Worm (Caenorhabditis elegans) whole organism, L2 larva: ENCODE measurements around the gene T11F8.1.
"Not testable (repeated sequence)": the region's sequence is repeated elsewhere in the genome, so short reads cannot be mapped to it uniquely, and the experiment has no call there.

Experiments used
- Y55F3AM.14 ChIP-seq: fragments of 200-800 bp; sonication (Bioruptor generic); optimal IDR thresholded peaks from 2 replicates; lab custom pipeline; 2018; ENCODE audit warnings: mild to moderate bottlenecking, missing genetic modification characterization, missing compliant biosample characterization
- elt-3 ChIP-seq: sonication (generic microtip); optimal IDR thresholded peaks from 2 replicates; lab custom pipeline; 2017; ENCODE audit warnings: missing biosample characterization, missing genetic modification characterization
- lin-39 ChIP-seq: fragments of 150-350 bp; optimal IDR thresholded peaks from 2 replicates; lab custom pipeline; 2014; ENCODE audit warnings: missing biosample characterization, missing genetic modification reagents, missing genetic modification characterization
- nhr-10 ChIP-seq: sonication (generic microtip); optimal IDR thresholded peaks from 2 replicates; lab custom pipeline; 2017; ENCODE audit warnings: missing biosample characterization, missing genetic modification characterization
- nhr-237 ChIP-seq: fragments of 150-350 bp; optimal IDR thresholded peaks from 2 replicates; lab custom pipeline; 2014; ENCODE audit warnings: missing biosample characterization, missing genetic modification characterization
- nhr-77 ChIP-seq: fragments of 150-350 bp; optimal IDR thresholded peaks from 2 replicates; lab custom pipeline; 2014; ENCODE audit warnings: missing biosample characterization, missing genetic modification characterization
- skn-1 ChIP-seq: sonication (generic microtip); optimal IDR thresholded peaks from 2 replicates; lab custom pipeline; 2017; ENCODE audit warnings: missing biosample characterization, missing genetic modification characterization
- sma-9 ChIP-seq, 2 experiments: fragments of 150-350 bp in 1 of 2; sonication (generic microtip) in 1 of 2; optimal IDR thresholded peaks; 2 replicates each; lab custom pipeline; 2014 to 2016; ENCODE audit warnings: missing genetic modification characterization in 2 of 2, mild to moderate bottlenecking in 1 of 2, missing biosample characterization in 1 of 2, missing compliant biosample characterization in 1 of 2, missing genetic modification reagents in 1 of 2, moderate library complexity in 1 of 2
- snpc-4 ChIP-seq: fragments of 150-350 bp; optimal IDR thresholded peaks from 2 replicates; lab custom pipeline; 2014; ENCODE audit warnings: missing biosample characterization, missing genetic modification characterization
- unc-62 ChIP-seq: fragments of 150-350 bp; optimal IDR thresholded peaks from 2 replicates; lab custom pipeline; 2014; ENCODE audit warnings: missing biosample characterization, missing genetic modification reagents, missing genetic modification characterization
- ztf-11 ChIP-seq: sonication (generic microtip); optimal IDR thresholded peaks from 2 replicates; lab custom pipeline; 2017; ENCODE audit warnings: missing biosample characterization, missing genetic modification characterization

DNA sequence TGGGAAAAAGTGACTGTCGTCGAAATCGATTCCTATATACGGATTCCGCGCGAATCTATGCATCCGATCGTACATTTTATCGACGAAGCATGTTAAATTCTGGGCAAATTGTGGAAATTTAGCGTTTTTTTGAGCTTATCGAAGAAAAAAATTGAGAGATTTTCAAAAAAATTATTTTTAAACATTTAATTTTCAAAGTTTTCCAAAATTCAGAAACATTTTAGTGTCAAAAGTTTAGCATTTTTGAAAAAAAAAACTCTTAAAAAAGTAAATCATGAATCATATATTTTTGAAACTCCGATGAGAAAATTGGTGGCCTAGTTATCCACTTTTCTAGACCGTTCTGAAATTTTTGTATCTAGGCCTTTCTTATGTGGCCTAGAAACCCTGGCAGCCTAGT is 11.7 kb downstream of the T11F8.1 start, which contains the start of gene B0273.115:
- not testable (repeated sequence) for TF ChIP-seq elt-3 (tag; lab: Kevin White, UChicago); nhr-10 (tag; lab: Kevin White, UChicago); Y55F3AM.14 (GFP tag; lab: Kevin White, UChicago); sma-9 (GFP tag; optimal IDR thresholded peaks at IDR 0.05; lab: Kevin White, UChicago); sma-9 (tag; optimal IDR thresholded peaks at IDR 0.05; lab: Kevin White, UChicago); nhr-77; lin-39 (tag; lab: Kevin White, UChicago); snpc-4 (tag; lab: Kevin White, UChicago); skn-1 (tag; lab: Kevin White, UChicago); ztf-11 (tag; lab: Kevin White, UChicago); nhr-237; unc-62 (GFP tag; lab: Kevin White, UChicago)
